Worm (Caenorhabditis elegans): ENCODE measurements around the gene coel-1.

Gene coel-1

DNA sequence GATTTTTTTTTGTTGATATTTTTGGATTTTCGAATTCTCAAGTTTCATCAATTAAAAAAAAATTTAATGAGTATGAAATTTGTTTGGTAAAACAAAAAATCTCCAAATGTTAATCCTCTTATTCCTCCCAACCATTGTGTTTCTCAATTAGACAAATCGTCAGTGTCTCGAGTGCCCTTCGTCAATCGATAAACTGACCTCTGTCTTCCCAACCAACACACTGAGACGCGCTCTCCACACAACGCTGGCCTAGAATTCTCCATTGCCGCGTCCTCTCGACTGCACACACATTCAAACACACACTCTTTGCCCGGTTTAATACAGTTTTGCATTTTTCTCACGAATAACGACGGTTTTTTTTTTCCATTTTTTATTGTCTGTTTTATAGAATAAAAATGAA lies 10.7 kb upstream of the coel-1 start, which contains the start of gene taf-11.1 (continued):
- no peak for TF ChIP-seq aptf-3 (GFP tag; IDR thresholded peaks at IDR 0.05)
- TF ChIP-seq ztf-22 (GFP tag; optimal IDR thresholded peaks at IDR 0.05), result no peak
- peak; percentile 44 for TF ChIP-seq nhr-80 (tag; optimal IDR thresholded peaks at IDR 0.05)

DNA sequence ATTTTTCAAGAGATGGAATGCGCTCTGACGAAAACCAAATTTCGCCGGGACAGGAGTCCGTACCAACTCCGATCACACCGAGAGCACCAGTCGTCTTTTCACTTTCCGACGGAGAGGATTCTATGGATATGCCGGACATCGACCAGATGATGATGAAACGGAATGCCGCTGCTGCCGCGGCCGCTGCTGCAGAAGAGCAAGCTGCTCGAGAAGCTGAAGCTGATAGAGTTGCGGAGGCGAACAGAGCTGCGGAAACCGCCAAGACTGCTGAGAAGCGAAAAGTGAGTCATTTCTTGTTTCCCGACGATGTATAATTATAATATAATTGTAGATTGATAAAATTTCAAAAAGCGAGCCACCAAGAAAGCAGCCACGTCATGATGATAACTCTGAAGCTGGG lies 10.1 kb upstream of the coel-1 start:
- TF ChIP-seq lin-54 (GFP tag; optimal IDR thresholded peaks at IDR 0.05), result no peak
- TF ChIP-seq egrh-3 (GFP tag; IDR thresholded peaks at IDR 0.05), result peak; percentile 71

DNA sequence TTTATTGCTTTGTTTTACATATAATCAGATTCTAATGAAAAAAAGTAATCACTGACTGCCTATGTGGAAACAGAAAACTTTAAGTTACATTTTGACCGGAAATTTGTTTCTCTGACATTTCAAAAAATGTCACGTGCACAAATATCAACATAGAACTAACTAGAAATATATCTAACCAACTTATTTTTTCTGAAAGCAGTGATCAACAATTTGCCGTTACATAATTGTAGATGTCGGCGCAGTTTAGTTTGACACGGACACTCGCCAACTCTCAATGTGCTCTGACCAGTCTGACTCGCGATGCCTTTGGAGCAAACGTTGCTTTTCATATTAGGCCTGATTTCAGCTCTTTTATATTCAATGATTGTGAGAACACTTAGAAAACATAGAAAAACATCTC lies 8.7 kb upstream of the coel-1 start, which contains the start of gene srv-6:
Gene srv-6, plus strand, starts transcription at position 301 of the 400 bp plus-strand sequence.
- TF ChIP-seq cebp-2 (GFP tag; IDR thresholded peaks at IDR 0.05), result no peak
- TF ChIP-seq dox-1 (GFP tag; IDR thresholded peaks at IDR 0.05), result no peak
- no peak for TF ChIP-seq F22D6.2 (tag; optimal IDR thresholded peaks at IDR 0.05)
- TF ChIP-seq K12H6.12 (tag; optimal IDR thresholded peaks at IDR 0.05), result no peak
- no peak for TF ChIP-seq F37B4.10 (GFP tag; IDR thresholded peaks at IDR 0.05)
- no peak for TF ChIP-seq ztf-25 (GFP tag; IDR thresholded peaks at IDR 0.05)
- TF ChIP-seq mxl-1 (tag; optimal IDR thresholded peaks at IDR 0.05), result no peak
- TF ChIP-seq fkh-3 (tag; optimal IDR thresholded peaks at IDR 0.05), result no peak
- TF ChIP-seq ceh-91 (GFP tag; IDR thresholded peaks at IDR 0.05), result no peak
- no peak for TF ChIP-seq somi-1 (GFP tag; optimal IDR thresholded peaks at IDR 0.05)
- no peak for TF ChIP-seq ceh-79 (tag; optimal IDR thresholded peaks at IDR 0.05)
- no peak for TF ChIP-seq egrh-3 (GFP tag; IDR thresholded peaks at IDR 0.05)
- no peak for TF ChIP-seq T07F8.4 (tag; optimal IDR thresholded peaks at IDR 0.05)
- TF ChIP-seq gei-17 (GFP tag; optimal IDR thresholded peaks at IDR 0.05), result no peak
- TF ChIP-seq dpl-1 (GFP tag; optimal IDR thresholded peaks at IDR 0.05), result no peak
- no peak for TF ChIP-seq aptf-2 (GFP tag; conservative IDR thresholded peaks at IDR 0.05)

DNA sequence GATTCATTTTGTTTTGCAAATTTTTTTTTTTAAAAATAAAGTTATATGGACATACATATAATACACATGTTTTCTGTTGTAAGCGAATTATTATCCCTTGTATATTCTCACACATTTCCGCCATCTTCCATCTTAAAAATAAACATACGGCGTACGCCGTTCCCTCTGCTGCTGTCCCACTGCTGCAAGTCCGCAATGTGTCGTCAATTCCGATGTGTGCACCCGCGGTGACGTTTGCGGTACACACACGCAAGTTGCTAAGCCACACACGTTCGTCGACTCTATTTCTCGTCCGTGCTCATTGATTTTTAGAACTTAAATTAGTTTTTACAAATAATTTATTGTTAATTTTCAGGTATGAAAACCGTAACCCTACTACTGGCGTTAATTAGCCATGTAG lies 5.2 kb upstream of the coel-1 start, which contains the start of gene C52B9.4:
Gene C52B9.4, plus strand, starts transcription at position 356 of the 400 bp plus-strand sequence.
- no peak for TF ChIP-seq K12H6.12 (tag; optimal IDR thresholded peaks at IDR 0.05)
- TF ChIP-seq F23B12.7 (tag; optimal IDR thresholded peaks at IDR 0.05; ENCODE audit: insufficient read depth), result no peak
- no peak for TF ChIP-seq lin-35 (GFP tag; optimal IDR thresholded peaks at IDR 0.05)
- no peak for TF ChIP-seq B0035.1 (tag; optimal IDR thresholded peaks at IDR 0.05)
- TF ChIP-seq hlh-26 (GFP tag; conservative IDR thresholded peaks at IDR 0.05), result no peak
- no peak for TF ChIP-seq tlf-1 (GFP tag; optimal IDR thresholded peaks at IDR 0.05)
- TF ChIP-seq hlh-12 (tag; optimal IDR thresholded peaks at IDR 0.05), result no peak
- TF ChIP-seq let-607 (tag; optimal IDR thresholded peaks at IDR 0.05), result peak in 1 of 2 experiments; percentile 8
- no peak for TF ChIP-seq lsl-1 (GFP tag; optimal IDR thresholded peaks at IDR 0.05)
- no peak for TF ChIP-seq B0261.1 (tag; optimal IDR thresholded peaks at IDR 0.05)
- TF ChIP-seq zim-3 (tag; optimal IDR thresholded peaks at IDR 0.05), result no peak
- TF ChIP-seq F10E7.11 (tag; optimal IDR thresholded peaks at IDR 0.05), result no peak
- TF ChIP-seq efl-1 (GFP tag; optimal IDR thresholded peaks at IDR 0.05), result no peak
- TF ChIP-seq zfh-2 (GFP tag; conservative IDR thresholded peaks at IDR 0.05), result no peak
- no peak for TF ChIP-seq nfyb-1 (GFP tag; IDR thresholded peaks at IDR 0.05)
- TF ChIP-seq egl-44 (GFP tag; IDR thresholded peaks at IDR 0.05), result no peak
- no peak for TF ChIP-seq him-1 (tag; optimal IDR thresholded peaks at IDR 0.05)
- TF ChIP-seq akir-1 (GFP tag; optimal IDR thresholded peaks at IDR 0.05), result no peak
- peak; percentile 56; the same call in 1 of the 2 replicates for TF ChIP-seq hmg-1.2 (GFP tag; IDR thresholded peaks at IDR 0.05)
- no peak for TF ChIP-seq mel-28 (tag; optimal IDR thresholded peaks at IDR 0.05; ENCODE audit: borderline replicate concordance)
- TF ChIP-seq ceh-100 (GFP tag; IDR thresholded peaks at IDR 0.05), result no peak
- TF ChIP-seq atf-7 (tag; optimal IDR thresholded peaks at IDR 0.05), result no peak
- TF ChIP-seq ztf-28 (GFP tag; IDR thresholded peaks at IDR 0.05), result no peak
- TF ChIP-seq dox-1 (GFP tag; IDR thresholded peaks at IDR 0.05), result no peak
- TF ChIP-seq sdz-38 (tag; optimal IDR thresholded peaks at IDR 0.05), result no peak
- no peak for TF ChIP-seq hsf-1 (GFP tag; IDR thresholded peaks at IDR 0.05)
- TF ChIP-seq gei-17 (GFP tag; optimal IDR thresholded peaks at IDR 0.05), result no peak
- TF ChIP-seq T07F8.4 (tag; optimal IDR thresholded peaks at IDR 0.05), result no peak
- no peak for TF ChIP-seq ZK185.1 (tag; optimal IDR thresholded peaks at IDR 0.05; ENCODE audit: poor library complexity, severe bottlenecking)

Data from whole organism, young adult.